Worm (Caenorhabditis elegans) whole organism, young adult: Measurements from ENCODE around the gene T01D1.7.

Source experiments
- Y67H2A.10 ChIP-seq: fragments of 200-800 bp; sonication (Bioruptor generic); conservative IDR thresholded peaks from 2 replicates; pipeline ENCODE4 v1.3.6; 2022; ENCODE audit warnings: missing genetic modification reagents, missing genetic modification characterization, missing compliant biosample characterization
- madf-6 ChIP-seq: fragments of 200-800 bp; sonication (Bioruptor generic); IDR thresholded peaks from 2 replicates; pipeline ENCODE4 v1.3.6; 2022; ENCODE audit warnings: missing genetic modification reagents, missing genetic modification characterization, missing compliant biosample characterization
- rec-8 ChIP-seq, 2 experiments: sonication (generic microtip); optimal IDR thresholded peaks; 2 replicates each; lab custom pipeline; 2016; ENCODE audit warnings: mild to moderate bottlenecking in 2 of 2, missing genetic modification characterization in 2 of 2, missing genetic modification reagents in 2 of 2, missing genotype in 2 of 2, missing biosample characterization in 1 of 2, missing compliant biosample characterization in 1 of 2, moderate library complexity in 1 of 2
- snpc-1.1 ChIP-seq: sonication (generic microtip); optimal IDR thresholded peaks from 2 replicates; lab custom pipeline; 2017; ENCODE audit warnings: missing genetic modification characterization, mild to moderate bottlenecking, missing compliant biosample characterization, antibody characterized with exemption, moderate library complexity, missing genotype, missing genetic modification reagents; ENCODE audit not compliant: insufficient read depth

- TF ChIP-seq rec-8 (tag; optimal IDR thresholded peaks at IDR 0.05; lab: Kevin White, UChicago) (no peak), Y67H2A.10 (GFP tag; lab: Robert Waterston, UW) (no peak), madf-6 (GFP tag; lab: Robert Waterston, UW) (no peak), snpc-1.1 (tag; lab: Kevin White, UChicago) (no peak)
Measured at ce11 chrII:194458-194857, 20.9 kb upstream of the T01D1.7 start, which contains the start of gene abu-11.
